Fruit fly (Drosophila melanogaster): ENCODE measurements around the gene CG14442.

The CG14442 gene

DNA sequence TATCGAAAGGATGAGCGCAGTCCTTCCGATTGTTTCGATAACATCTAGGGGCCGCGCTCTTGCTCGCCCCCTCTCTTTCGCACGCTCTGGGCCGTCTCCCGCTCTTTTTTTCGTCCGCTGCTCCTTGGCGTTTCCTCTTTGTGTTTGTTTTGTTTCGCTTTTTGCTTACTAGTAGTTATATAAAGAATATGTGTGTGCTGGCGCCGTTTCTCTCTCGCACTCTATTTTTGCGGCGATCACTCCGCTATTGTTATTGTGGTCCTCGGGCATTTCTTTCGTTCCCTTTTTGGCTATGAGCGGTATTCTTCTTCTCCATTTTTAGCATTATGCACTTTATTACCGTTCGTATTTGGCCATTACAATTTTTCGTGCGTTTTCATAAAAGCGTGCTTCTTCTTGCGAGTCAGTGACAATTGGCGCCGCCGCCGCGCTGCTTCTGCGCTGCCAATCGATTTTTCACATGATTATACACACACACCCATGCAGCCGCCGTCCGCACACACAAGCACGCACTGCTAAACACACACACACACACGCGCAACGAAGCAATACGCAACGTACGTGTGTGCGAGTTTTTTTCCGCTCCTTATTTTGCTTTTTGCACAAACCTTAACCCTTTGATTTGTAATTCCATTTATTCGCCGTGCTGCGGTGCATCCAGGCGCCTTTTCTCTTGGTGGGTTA, 560 bp downstream of the CG14442 start:
- TF ChIP-seq dl (GFP tag; optimal IDR thresholded peaks at IDR 0.05; ENCODE audit: insufficient read depth in 1 of 2, partially characterized antibody in 2 of 2) (no peak), fru (GFP tag; optimal IDR thresholded peaks at IDR 0.05) (no peak), Hnf4 (GFP tag; optimal IDR thresholded peaks at IDR 0.05) (no peak), dsf (GFP tag; optimal IDR thresholded peaks at IDR 0.05; ENCODE audit: borderline replicate concordance) (no peak), CrebA (GFP tag; optimal IDR thresholded peaks at IDR 0.05; ENCODE audit: borderline replicate concordance) (no peak), OdsH (GFP tag; optimal IDR thresholded peaks at IDR 0.05) (no peak), sage (GFP tag; optimal IDR thresholded peaks at IDR 0.05) (no peak), woc (GFP tag; optimal IDR thresholded peaks at IDR 0.05) (no peak), ey (GFP tag; optimal IDR thresholded peaks at IDR 0.05) (no peak), sv (GFP tag; optimal IDR thresholded peaks at IDR 0.05) (no peak), Dif (GFP tag; optimal IDR thresholded peaks at IDR 0.05; ENCODE audit: partially characterized antibody) (peak; percentile 26), Myc (optimal IDR thresholded peaks at IDR 0.05) (no peak), CG9705 (GFP tag; optimal IDR thresholded peaks at IDR 0.05) (no peak), pan (optimal IDR thresholded peaks at IDR 0.05) (no peak), foxo (GFP tag; optimal IDR thresholded peaks at IDR 0.05) (no peak), brk (GFP tag; optimal IDR thresholded peaks at IDR 0.05) (no peak), Mio (GFP tag; optimal IDR thresholded peaks at IDR 0.05) (no peak), HLH106 (tag; optimal IDR thresholded peaks at IDR 0.05) (no peak), Vsx2 (GFP tag; optimal IDR thresholded peaks at IDR 0.05; ENCODE audit: partially characterized antibody) (no peak), Hr78 (GFP tag; optimal IDR thresholded peaks at IDR 0.05) (peak; percentile 8), Abd-B (GFP tag; optimal IDR thresholded peaks at IDR 0.05) (peak; percentile 41), psq (GFP tag; optimal IDR thresholded peaks at IDR 0.05) (peak; percentile 79), br (GFP tag; optimal IDR thresholded peaks at IDR 0.05) (no peak), GATAd (GFP tag; optimal IDR thresholded peaks at IDR 0.05) (no peak)

DNA sequence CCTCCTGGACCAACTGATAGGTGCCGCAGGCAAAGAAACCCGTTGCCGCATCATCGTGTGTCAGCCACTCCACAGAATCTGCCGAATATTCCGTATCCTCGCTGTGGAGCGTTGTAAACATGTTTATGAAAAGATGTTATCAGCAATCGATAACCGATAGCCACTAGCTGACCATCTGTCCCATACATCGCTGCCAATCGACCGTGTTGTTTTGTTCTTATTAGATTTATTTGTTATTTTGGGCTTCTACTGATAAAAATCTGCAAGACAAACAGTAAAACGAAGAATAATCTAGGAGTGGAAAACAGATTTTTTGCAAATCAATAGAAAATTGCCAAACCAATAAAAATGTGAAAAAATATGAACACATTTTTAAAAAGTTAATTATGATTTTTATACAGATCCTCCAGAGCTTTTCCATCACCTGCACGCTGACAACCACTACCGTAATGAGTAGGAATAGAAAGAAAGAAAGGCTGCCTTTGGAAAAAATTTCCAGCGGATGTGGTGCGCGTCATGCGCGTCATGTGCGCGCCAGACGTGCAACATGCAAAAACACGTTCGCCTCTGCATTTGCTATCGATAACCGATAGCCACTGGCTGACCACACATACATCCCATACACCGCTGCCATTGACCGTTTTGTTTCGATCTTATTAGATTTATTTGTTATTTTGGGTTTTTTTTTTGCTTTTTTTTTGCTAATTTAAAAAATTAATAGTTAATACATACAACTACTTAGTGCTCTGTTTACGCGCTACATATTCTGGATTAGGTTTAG, 6.0 kb downstream of the CG14442 start, which contains the start of gene CG3184:
CG3184 (minus strand) TSS at position 155 of the 781 bp plus-strand sequence.
- TF ChIP-seq dmrt93B (GFP tag; optimal IDR thresholded peaks at IDR 0.05), result no peak
- TF ChIP-seq Myc (optimal IDR thresholded peaks at IDR 0.05), result peak; percentile 44

dm6 chrX:6687267-6687666, 7.5 kb downstream of the CG14442 start, which contains the start of gene CG44303:
CG44303 (minus strand) TSS chrX:6687420.
- no peak for TF ChIP-seq rgr (GFP tag; optimal IDR thresholded peaks at IDR 0.05)
- no peak for TF ChIP-seq tai (GFP tag; optimal IDR thresholded peaks at IDR 0.05)
- TF ChIP-seq brk (GFP tag; optimal IDR thresholded peaks at IDR 0.05), result no peak

DNA sequence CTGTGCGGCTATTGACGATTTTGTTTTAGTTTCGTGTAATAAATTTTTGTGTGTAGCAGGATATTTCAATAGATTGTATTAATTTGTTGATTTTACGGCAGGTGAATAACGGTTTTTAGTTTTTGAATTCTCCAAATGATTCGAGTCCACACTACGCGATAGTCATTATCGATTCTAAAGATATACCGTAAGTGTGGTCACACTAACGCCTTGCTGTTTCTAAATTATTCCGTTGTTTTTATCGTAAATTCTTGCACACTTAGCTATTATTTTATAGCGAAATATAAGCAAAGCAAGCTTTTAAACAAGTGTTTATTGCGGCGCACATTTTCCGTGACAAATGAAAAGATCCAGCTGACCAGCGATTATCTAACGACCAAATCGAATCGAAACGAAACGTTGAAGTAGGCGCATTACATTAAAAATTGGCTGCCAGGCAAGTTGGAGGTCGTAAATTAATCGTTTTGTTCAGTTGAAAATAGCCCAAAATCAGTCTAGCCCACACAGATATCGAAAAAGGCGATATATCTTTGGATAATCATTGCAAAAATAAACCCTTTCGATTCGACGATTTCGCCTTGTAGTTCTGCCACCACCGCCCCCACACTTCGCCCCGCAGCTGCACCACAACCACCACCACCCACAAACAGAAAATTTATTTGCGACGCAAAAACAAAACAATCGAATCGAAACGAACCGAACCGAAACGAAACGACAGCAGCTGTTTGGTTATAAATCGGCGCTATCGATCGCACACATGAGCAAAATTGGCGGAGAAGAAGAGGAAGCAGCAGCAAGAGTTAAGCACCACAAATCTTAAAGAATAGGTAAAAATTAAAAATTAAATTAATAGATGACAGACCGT, 10.9 kb downstream of the CG14442 start, which contains the start of gene Pink1:
Pink1 (plus strand) TSS at position 164 of the 865 bp plus-strand sequence.
- TF ChIP-seq Rel (GFP tag; optimal IDR thresholded peaks at IDR 0.05), result no peak
- TF ChIP-seq Rel (tag; optimal IDR thresholded peaks at IDR 0.05), result peak; percentile 19
- TF ChIP-seq dl (GFP tag; optimal IDR thresholded peaks at IDR 0.05; ENCODE audit: insufficient read depth in 1 of 2, partially characterized antibody in 2 of 2), result no peak
- TF ChIP-seq Myc (optimal IDR thresholded peaks at IDR 0.05), result peak; percentile 17
- TF ChIP-seq CG32264 (GFP tag; optimal IDR thresholded peaks at IDR 0.05), result no peak
- peak; percentile 4 for TF ChIP-seq Sp1 (GFP tag; optimal IDR thresholded peaks at IDR 0.05)
